Fruit fly (Drosophila melanogaster): ENCODE measurements around the gene CG14546.

Gene CG14546

DNA sequence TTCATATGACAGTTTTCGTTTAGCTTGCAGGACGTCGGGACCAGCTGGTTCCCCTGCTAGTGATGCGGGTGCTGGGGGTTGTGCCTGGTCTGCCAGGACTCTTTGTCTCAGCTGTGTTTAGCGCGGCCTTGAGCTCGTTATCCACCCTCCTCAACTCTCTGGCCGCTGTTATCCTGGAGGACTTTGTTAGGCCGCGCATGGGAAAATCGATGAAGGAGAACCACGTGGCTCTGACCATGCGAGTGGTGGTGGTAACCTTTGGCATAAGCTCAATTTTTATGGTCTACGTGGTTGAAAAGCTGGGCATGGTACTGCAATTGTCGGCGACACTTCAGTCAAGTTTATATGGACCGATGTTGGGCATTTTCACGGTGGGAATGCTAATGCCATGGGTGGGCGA is 2.5 kb downstream of the CG14546 start:
- TF ChIP-seq fd102C (GFP tag; optimal IDR thresholded peaks at IDR 0.05) (no peak), onecut (GFP tag; IDR thresholded peaks at IDR 0.05) (peak; percentile 92), wdn (GFP tag; IDR thresholded peaks at IDR 0.05) (no peak), MBD-R2 (GFP tag; IDR thresholded peaks at IDR 0.05) (0 out of 2 replicates have a peak, but pooled peaks have one; percentile 21), CTCF (GFP tag; optimal IDR thresholded peaks at IDR 0.05) (no peak)

DNA sequence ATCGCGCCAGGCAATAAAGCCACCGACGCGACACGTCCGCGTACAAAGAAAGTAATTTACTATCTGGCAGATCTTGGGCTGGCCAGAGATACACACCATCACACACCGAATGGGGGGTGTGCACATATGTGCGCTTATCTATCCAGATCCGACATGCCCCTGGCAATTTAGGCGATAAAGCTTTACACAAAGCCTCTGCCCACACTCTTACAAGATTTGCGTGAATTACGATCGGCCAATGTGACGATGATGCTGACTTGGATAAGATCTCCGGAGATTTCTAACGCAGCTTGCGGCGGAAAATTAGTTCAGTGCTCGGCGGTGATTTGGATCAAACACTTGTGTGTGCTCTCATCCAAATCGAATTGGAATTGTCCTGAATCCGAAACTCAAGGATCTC is 15.7 kb downstream of the CG14546 start, which contains the start of gene kumpel:
TSS of gene kumpel (plus strand) at position 301 of the 400 bp plus-strand sequence.
- no peak for TF ChIP-seq NK7.1 (GFP tag; optimal IDR thresholded peaks at IDR 0.05)
- TF ChIP-seq CG6272 (GFP tag; IDR thresholded peaks at IDR 0.05) = no peak
- no peak for TF ChIP-seq CG4730 (GFP tag; IDR thresholded peaks at IDR 0.05)
- no peak for TF ChIP-seq abd-A (tag; optimal IDR thresholded peaks at IDR 0.05)
- TF ChIP-seq danr (GFP tag; IDR thresholded peaks at IDR 0.05) = no peak
- TF ChIP-seq z (GFP tag; IDR thresholded peaks at IDR 0.05) = no peak
- TF ChIP-seq Fer3 (tag; optimal IDR thresholded peaks at IDR 0.05) = no peak
- TF ChIP-seq CG32767 (GFP tag; IDR thresholded peaks at IDR 0.05) = no peak
- TF ChIP-seq CG1529 (GFP tag; optimal IDR thresholded peaks at IDR 0.05) = no peak

DNA sequence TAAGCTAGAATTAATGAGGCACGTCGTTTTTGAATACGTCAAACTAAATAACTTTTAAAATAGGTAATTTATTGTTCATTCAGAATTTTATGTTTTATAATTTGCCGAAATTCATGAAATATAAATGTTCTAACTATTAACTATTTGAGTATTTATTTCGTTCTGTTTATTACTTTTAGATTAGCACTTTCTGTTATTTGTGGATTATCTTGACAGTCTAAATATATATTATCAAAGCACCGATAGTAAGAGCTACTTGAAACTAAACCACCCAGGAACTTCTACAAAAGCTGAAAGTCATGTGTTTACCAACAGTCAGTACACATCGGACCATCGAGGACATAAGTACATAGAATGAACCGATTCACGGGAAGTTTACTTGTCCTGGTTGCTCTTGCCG is 20.1 kb downstream of the CG14546 start, which contains the start of gene CG31089:
TSS of gene CG31089 (plus strand) at position 301 of the 400 bp plus-strand sequence.
- TF ChIP-seq sug (tag; optimal IDR thresholded peaks at IDR 0.05) (peak; percentile 56), peb (GFP tag; IDR thresholded peaks at IDR 0.05) (no peak)

DNA sequence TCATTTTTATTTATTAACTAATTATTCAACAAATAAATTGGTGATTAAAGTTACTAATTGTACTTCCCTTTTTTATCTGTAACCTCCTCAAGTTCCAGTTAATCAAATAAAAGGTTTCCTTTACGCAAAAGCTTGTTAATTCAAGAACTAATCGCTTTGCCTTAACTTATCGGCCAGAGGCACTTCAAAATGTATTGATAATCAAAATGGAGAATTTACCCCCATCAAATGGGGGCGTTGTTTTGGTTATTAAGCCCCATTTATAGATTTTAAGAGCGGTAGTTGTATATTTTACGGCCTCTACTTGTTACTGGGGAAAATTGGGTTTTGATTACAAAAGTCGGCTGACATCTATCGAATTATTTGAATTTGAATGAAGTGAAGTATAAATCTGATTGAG is 22.7 kb downstream of the CG14546 start, which contains the start of gene CG31091:
TSS of gene CG31091 (plus strand) at position 214 of the 400 bp plus-strand sequence.
- TF ChIP-seq CG12219 (GFP tag; optimal IDR thresholded peaks at IDR 0.05) (no peak), sug (tag; optimal IDR thresholded peaks at IDR 0.05) (peak; percentile 85), CG14667 (GFP tag; IDR thresholded peaks at IDR 0.05) (no peak), CG1647 (GFP tag; optimal IDR thresholded peaks at IDR 0.05) (no peak), vnd (GFP tag; IDR thresholded peaks at IDR 0.05; ENCODE audit: partially characterized antibody) (peak; percentile 42; the same call in 1 of the 3 replicates), exex (tag; optimal IDR thresholded peaks at IDR 0.05) (peak; percentile 96), Spps (tag; optimal IDR thresholded peaks at IDR 0.05) (no peak), gro (GFP tag; optimal IDR thresholded peaks at IDR 0.05) (peak; percentile 2)

DNA sequence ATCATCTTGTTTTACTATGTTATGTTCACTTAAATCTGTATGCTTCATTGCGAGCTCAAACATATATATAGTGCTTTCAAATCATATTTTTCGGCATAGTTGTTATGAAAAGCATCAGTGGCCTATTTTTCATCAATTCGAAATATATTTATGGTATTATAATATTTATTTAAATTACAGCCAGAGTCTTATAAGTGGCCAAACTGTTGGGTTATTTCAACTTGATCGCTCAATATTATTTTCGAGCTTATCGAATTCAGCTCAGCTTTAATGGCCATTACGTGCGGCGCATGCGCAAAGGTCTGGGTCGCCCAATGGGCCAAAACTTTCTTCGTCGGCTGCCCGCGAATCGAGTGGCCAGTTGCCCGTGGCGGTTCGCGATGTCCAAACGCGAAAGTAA is 25.3 kb downstream of the CG14546 start, which contains the start of gene Mco3:
TSS of gene Mco3 (plus strand) at position 301 of the 400 bp plus-strand sequence.
- TF ChIP-seq ato (GFP tag; IDR thresholded peaks at IDR 0.05; ENCODE audit: partially characterized antibody) (no peak), H2.0 (GFP tag; IDR thresholded peaks at IDR 0.05) (no peak), Side (GFP tag; optimal IDR thresholded peaks at IDR 0.05) (no peak), amos (GFP tag; IDR thresholded peaks at IDR 0.05; ENCODE audit: partially characterized antibody) (no peak), Nf-YA (GFP tag; IDR thresholded peaks at IDR 0.05) (no peak), gem (tag; optimal IDR thresholded peaks at IDR 0.05) (no peak), Drgx (GFP tag; IDR thresholded peaks at IDR 0.05) (no peak), CG5953 (GFP tag; IDR thresholded peaks at IDR 0.05) (no peak), CG12769 (tag; optimal IDR thresholded peaks at IDR 0.05) (no peak)

DNA sequence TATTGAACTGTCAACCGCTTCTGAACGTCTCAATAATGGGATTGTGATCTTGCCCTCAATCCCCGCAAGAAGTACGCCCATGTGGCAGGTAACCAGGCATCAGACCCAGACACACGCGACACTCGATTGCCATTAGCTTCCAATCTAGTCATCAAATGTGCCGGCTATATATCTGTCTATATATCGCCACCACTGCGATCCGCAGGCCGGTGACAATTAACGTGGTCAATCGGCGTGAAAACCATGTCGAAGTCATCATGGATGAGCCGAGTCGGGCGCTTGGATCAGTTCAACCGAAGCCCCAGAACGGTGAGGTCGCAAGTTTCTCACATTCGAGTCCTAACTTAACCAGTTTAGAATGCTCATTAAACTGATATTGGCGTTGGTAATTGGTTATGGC is 26.9 kb downstream of the CG14546 start, which contains the start of gene Sodq:
TSS of gene Sodq (plus strand) at position 301 of the 400 bp plus-strand sequence.
- no peak for TF ChIP-seq pzg (GFP tag; optimal IDR thresholded peaks at IDR 0.05)
- TF ChIP-seq CG1647 (GFP tag; optimal IDR thresholded peaks at IDR 0.05) = no peak

All from whole organism, embryonic.